In genomic region chrV:7156079-7156478, ce11 we compare ENCODE assay signal across 2 worm cellular contexts.
TF ChIP-seq lines count a peak whose summit lies in the region.

Gene F10D2.10, minus strand, starts transcription at chrV:7156179.

TF ChIP-seq in whole organism, L4 larva, 104 proteins besides CTCF, POLR2A, EP300 and RAD21:
- peak; percentile 68 for TF ChIP-seq aha-1 (tag; lab: Kevin White, UChicago)
- no peak for TF ChIP-seq nhr-102 (tag; optimal IDR thresholded peaks at IDR 0.05; lab: Kevin White, UChicago)
TF ChIP-seq in whole organism, L4 larva: peak in this region for 1.

TF ChIP-seq in whole organism, mixed stage, embryonic, 35 proteins besides CTCF, POLR2A, EP300 and RAD21:
- peak; percentile 40 for TF ChIP-seq hlh-1 (tag; optimal IDR thresholded peaks at IDR 0.05; lab: Kevin White, UChicago)
- TF ChIP-seq ztf-11 (tag; optimal IDR thresholded peaks at IDR 0.05; lab: Kevin White, UChicago), result no peak
